Fruit fly (Drosophila melanogaster) whole organism: ENCODE data around the gene CG13887.

Source experiments
- CG8478 ChIP-seq: fragments of >200 bp; optimal IDR thresholded peaks from 2 replicates; lab custom pipeline; 2018; ENCODE audit warnings: inconsistent platforms
- EcR ChIP-seq, 2 experiments: fragments of >200 bp; optimal IDR thresholded peaks; 2 replicates each; lab custom pipeline; 2017; ENCODE audit warnings: missing biosample characterization in 2 of 2, missing genetic modification characterization in 2 of 2, missing genetic modification reagents in 2 of 2
- pan ChIP-seq: fragments of >200 bp; optimal IDR thresholded peaks from 2 replicates; lab custom pipeline; 2017
- psq ChIP-seq: fragments of >200 bp; optimal IDR thresholded peaks from 2 replicates; lab custom pipeline; 2017
- usp ChIP-seq: fragments of >200 bp; optimal IDR thresholded peaks from 2 replicates; lab custom pipeline; 2017; ENCODE audit warnings: missing biosample characterization, missing genetic modification characterization, mixed read lengths

DNA sequence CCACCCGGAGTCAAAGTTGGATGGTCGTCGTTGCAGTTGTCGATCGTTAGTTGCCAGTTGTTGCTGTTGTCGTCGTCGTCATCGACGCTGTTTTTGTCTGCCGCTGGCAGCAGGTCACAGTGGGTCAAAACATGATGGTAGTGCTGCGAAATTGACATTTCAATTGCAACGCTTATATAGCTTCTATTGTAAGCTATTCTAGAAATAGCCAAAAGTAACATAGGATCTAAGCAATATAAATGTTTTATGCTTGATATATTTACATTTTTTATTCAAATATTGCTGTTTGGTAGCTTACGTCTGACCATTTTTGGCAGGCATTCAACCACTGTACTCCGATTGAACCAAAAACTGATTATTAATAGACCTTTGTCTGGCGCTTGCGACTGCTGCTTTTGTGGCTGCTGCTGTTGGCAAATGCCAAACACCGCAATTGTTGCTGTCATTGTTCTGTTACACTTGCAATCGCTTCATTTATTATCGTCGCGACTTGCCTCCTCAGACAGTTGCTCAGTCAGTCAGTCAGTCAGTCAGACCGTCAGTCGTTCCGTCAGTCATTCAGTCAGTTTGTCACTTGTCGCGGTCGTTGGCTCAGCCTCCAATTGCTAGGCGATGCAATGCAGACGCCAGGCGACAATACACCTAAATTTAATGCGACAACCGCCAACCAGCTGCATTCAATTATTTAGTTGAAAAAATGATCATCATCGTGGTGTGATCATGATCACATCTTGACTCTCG is 46.2 kb upstream of the CG13887 start:
- no peak for TF ChIP-seq usp (GFP tag; lab: Kevin White, UChicago)
- no peak for TF ChIP-seq EcR (GFP tag; optimal IDR thresholded peaks at IDR 0.05; lab: Kevin White, UChicago)
- TF ChIP-seq psq (lab: Kevin White, UChicago): no peak
- no peak for TF ChIP-seq CG8478
- TF ChIP-seq pan: no peak
